Worm (Caenorhabditis elegans) whole organism, late embryonic: ENCODE results near the gene bli-1.

Experiments
- ceh-45 ChIP-seq: fragments of 200-800 bp; sonication (Bioruptor generic); IDR thresholded peaks from 2 replicates; pipeline ENCODE4 v1.3.6; 2022; ENCODE audit warnings: missing genetic modification reagents, missing genetic modification characterization, missing compliant biosample characterization
- che-1 ChIP-seq: sonication (generic microtip); optimal IDR thresholded peaks from 2 replicates; lab custom pipeline; 2016; ENCODE audit warnings: mild to moderate bottlenecking, missing genetic modification characterization, missing compliant biosample characterization
- dve-1 ChIP-seq: sonication (generic microtip); optimal IDR thresholded peaks from 2 replicates; lab custom pipeline; 2017; ENCODE audit warnings: antibody characterized with exemption, mild to moderate bottlenecking, missing genetic modification characterization, missing compliant biosample characterization
- elt-2 ChIP-seq: sonication (generic microtip); optimal IDR thresholded peaks from 2 replicates; lab custom pipeline; 2016; ENCODE audit warnings: missing genetic modification reagents, missing genetic modification characterization, missing compliant biosample characterization
- lin-11 ChIP-seq: fragments of 200-800 bp; sonication (Bioruptor generic); optimal IDR thresholded peaks from 2 replicates; lab custom pipeline; 2018; ENCODE audit warnings: mild to moderate bottlenecking, missing genetic modification characterization, missing compliant biosample characterization
- pha-2 ChIP-seq: sonication (generic microtip); optimal IDR thresholded peaks from 2 replicates; lab custom pipeline; 2017; ENCODE audit warnings: mild to moderate bottlenecking, missing genetic modification characterization, missing compliant biosample characterization
- syd-9 ChIP-seq: sonication (generic microtip); optimal IDR thresholded peaks from 2 replicates; lab custom pipeline; 2016; ENCODE audit warnings: mild to moderate bottlenecking, missing genetic modification characterization, moderate library complexity, missing compliant biosample characterization
- unc-86 ChIP-seq: sonication (generic microtip); optimal IDR thresholded peaks from 2 replicates; lab custom pipeline; 2016; ENCODE audit warnings: missing genetic modification characterization, missing compliant biosample characterization
- zip-5 ChIP-seq: sonication (generic microtip); optimal IDR thresholded peaks from 2 replicates; lab custom pipeline; 2016; ENCODE audit warnings: missing genetic modification characterization, missing compliant biosample characterization

ce11 chrII:10665031-10665430, 43.7 kb upstream of the bli-1 start, which contains the start of gene D2089.3:
- TF ChIP-seq zip-5 (tag; lab: Kevin White, UChicago) (no peak), lin-11 (tag; lab: Kevin White, UChicago) (no peak), elt-2 (tag; lab: Kevin White, UChicago) (no peak), pha-2 (tag; lab: Kevin White, UChicago) (no peak), che-1 (tag; lab: Kevin White, UChicago) (no peak), syd-9 (no peak), ceh-45 (GFP tag; lab: Robert Waterston, UW) (no peak), dve-1 (no peak), unc-86 (no peak)
